In genomic region chrX:1877107-1877736, dm6 we compare ENCODE assay signal across 1 fruit fly cellular context.
TF ChIP-seq lines count a peak whose summit lies in the region.

TSS of gene CG14817 (minus strand) at chrX:1877270.
TSS of gene CG14805 (plus strand) at chrX:1877317.

TF ChIP-seq in whole organism, embryonic, 481 proteins besides CTCF, POLR2A, EP300 and RAD21 (continued from another document and continues in another):
- peak; percentile 38 for TF ChIP-seq dm (GFP tag; optimal IDR thresholded peaks at IDR 0.05; lab: Kevin White, UChicago)
- no peak for TF ChIP-seq Hr39 (optimal IDR thresholded peaks at IDR 0.05; lab: Kevin White, UChicago)
- peak; percentile 51 for TF ChIP-seq Nf-YB (GFP tag; optimal IDR thresholded peaks at IDR 0.05; lab: Kevin White, UChicago)
- TF ChIP-seq Deaf1 (tag; optimal IDR thresholded peaks at IDR 0.05; lab: Kevin White, UChicago), result peak; percentile 30
- TF ChIP-seq zfh1 (GFP tag; IDR thresholded peaks at IDR 0.05; lab: Robert Waterston, UW), result peak; percentile 51; the same call in 1 of the 3 replicates
- TF ChIP-seq CG15601 (tag; optimal IDR thresholded peaks at IDR 0.05; lab: Kevin White, UChicago), result peak; percentile 74
- TF ChIP-seq CG18011 (GFP tag; optimal IDR thresholded peaks at IDR 0.05; lab: Kevin White, UChicago), result peak; percentile 53
- peak; percentile 7 for TF ChIP-seq CG2120 (GFP tag; optimal IDR thresholded peaks at IDR 0.05; lab: Kevin White, UChicago)
- TF ChIP-seq Mad (GFP tag; optimal IDR thresholded peaks at IDR 0.05; lab: Kevin White, UChicago), result peak; percentile 43
- TF ChIP-seq CG8924 (tag; optimal IDR thresholded peaks at IDR 0.05; lab: Kevin White, UChicago), result peak; percentile 68
- TF ChIP-seq CG30403 (GFP tag; optimal IDR thresholded peaks at IDR 0.05; lab: Kevin White, UChicago), result peak; percentile 41
- TF ChIP-seq CG4328 (GFP tag; optimal IDR thresholded peaks at IDR 0.05; lab: Kevin White, UChicago), result peak; percentile 88
- TF ChIP-seq Hr78 (GFP tag; optimal IDR thresholded peaks at IDR 0.05; lab: Kevin White, UChicago), result peak in 1 of 2 experiments; percentile 96
- TF ChIP-seq CG32772 (GFP tag; IDR thresholded peaks at IDR 0.05; lab: Robert Waterston, UW), result no peak
- peak; percentile 37 for TF ChIP-seq zen (tag; optimal IDR thresholded peaks at IDR 0.05; lab: Kevin White, UChicago)
- TF ChIP-seq CG17912 (GFP tag; optimal IDR thresholded peaks at IDR 0.05; lab: Kevin White, UChicago), result peak; percentile 84
- peak; percentile 70 for TF ChIP-seq CG33557 (GFP tag; optimal IDR thresholded peaks at IDR 0.05; lab: Kevin White, UChicago)
- TF ChIP-seq CG10654 (GFP tag; optimal IDR thresholded peaks at IDR 0.05; lab: Kevin White, UChicago), result peak; percentile 23
- no peak for TF ChIP-seq Drgx (GFP tag; IDR thresholded peaks at IDR 0.05; lab: Robert Waterston, UW)
- peak; percentile 72 for TF ChIP-seq CG13775 (GFP tag; optimal IDR thresholded peaks at IDR 0.05; lab: Kevin White, UChicago)
- peak; percentile 48 for TF ChIP-seq ac (GFP tag; optimal IDR thresholded peaks at IDR 0.05; lab: Kevin White, UChicago)
- no peak for TF ChIP-seq Ravus (GFP tag; IDR thresholded peaks at IDR 0.05; lab: Robert Waterston, UW)
- 0 out of 2 replicates have a peak, but pooled peaks have one; percentile 25 for TF ChIP-seq Rx (GFP tag; IDR thresholded peaks at IDR 0.05; lab: Robert Waterston, UW)
- peak; percentile 15 for TF ChIP-seq disco-r (GFP tag; optimal IDR thresholded peaks at IDR 0.05; lab: Kevin White, UChicago)
- TF ChIP-seq Bgb (GFP tag; IDR thresholded peaks at IDR 0.05; lab: Robert Waterston, UW; ENCODE audit: partially characterized antibody), result peak; percentile 60; the same call in 1 of the 2 replicates
- peak; percentile 58 for TF ChIP-seq CG17328 (GFP tag; IDR thresholded peaks at IDR 0.05; lab: Robert Waterston, UW)
- peak; percentile 12 for TF ChIP-seq her (GFP tag; optimal IDR thresholded peaks at IDR 0.05; lab: Kevin White, UChicago)
- peak; percentile 31 for TF ChIP-seq ftz-f1 (GFP tag; optimal IDR thresholded peaks at IDR 0.05; lab: Kevin White, UChicago)
- no peak for TF ChIP-seq CG11093 (GFP tag; IDR thresholded peaks at IDR 0.05; lab: Robert Waterston, UW)
- TF ChIP-seq CkIIα-i1 (GFP tag; IDR thresholded peaks at IDR 0.05; lab: Robert Waterston, UW), result 0 out of 2 replicates have a peak, but pooled peaks have one; percentile 2
- no peak for TF ChIP-seq CG9609 (GFP tag; optimal IDR thresholded peaks at IDR 0.05; lab: Kevin White, UChicago)
- no peak for TF ChIP-seq zfh2 (GFP tag; optimal IDR thresholded peaks at IDR 0.05; lab: Kevin White, UChicago)
- no peak for TF ChIP-seq CG4424 (GFP tag; optimal IDR thresholded peaks at IDR 0.05; lab: Kevin White, UChicago)
- TF ChIP-seq tin (GFP tag; optimal IDR thresholded peaks at IDR 0.05; lab: Kevin White, UChicago), result peak; percentile 24
- TF ChIP-seq scrt (GFP tag; optimal IDR thresholded peaks at IDR 0.05; lab: Kevin White, UChicago), result peak; percentile 76
- peak; percentile 91 for TF ChIP-seq Ets65A (GFP tag; lab: Kevin White, UChicago)
- peak; percentile 58 for TF ChIP-seq Side (GFP tag; optimal IDR thresholded peaks at IDR 0.05; lab: Kevin White, UChicago)
- peak; percentile 76 for TF ChIP-seq CG12391 (tag; optimal IDR thresholded peaks at IDR 0.05; lab: Kevin White, UChicago)
- no peak for TF ChIP-seq br (optimal IDR thresholded peaks at IDR 0.05; lab: Kevin White, UChicago)
- no peak for TF ChIP-seq Lim3 (GFP tag; IDR thresholded peaks at IDR 0.05; lab: Robert Waterston, UW)
- 0 out of 2 replicates have a peak, but pooled peaks have one; percentile 49 for TF ChIP-seq sna (GFP tag; IDR thresholded peaks at IDR 0.05; lab: Robert Waterston, UW; ENCODE audit: partially characterized antibody)
- peak; percentile 65 for TF ChIP-seq nerfin-1 (tag; optimal IDR thresholded peaks at IDR 0.05; lab: Kevin White, UChicago)
- peak; percentile 94 for TF ChIP-seq CG7271 (tag; optimal IDR thresholded peaks at IDR 0.05; lab: Kevin White, UChicago)
- no peak for TF ChIP-seq Stat92E (GFP tag; optimal IDR thresholded peaks at IDR 0.05; lab: Kevin White, UChicago)
- no peak for TF ChIP-seq Dfd (GFP tag; optimal IDR thresholded peaks at IDR 0.05; lab: Kevin White, UChicago)
- peak; percentile 70 for TF ChIP-seq CG13287 (GFP tag; IDR thresholded peaks at IDR 0.05; lab: Robert Waterston, UW; ENCODE audit: partially characterized antibody)
- peak; percentile 87 for TF ChIP-seq MESR4 (GFP tag; optimal IDR thresholded peaks at IDR 0.05; lab: Kevin White, UChicago)
- peak; percentile 17; the same call in 1 of the 2 replicates for TF ChIP-seq lmd (GFP tag; IDR thresholded peaks at IDR 0.05; lab: Robert Waterston, UW)
- TF ChIP-seq ham (GFP tag; IDR thresholded peaks at IDR 0.05; lab: Robert Waterston, UW), result no peak
- 0 out of 3 replicates have a peak, but pooled peaks have one; percentile 29 for TF ChIP-seq so (GFP tag; IDR thresholded peaks at IDR 0.05; lab: Robert Waterston, UW)
- no peak for TF ChIP-seq ind (GFP tag; optimal IDR thresholded peaks at IDR 0.05; lab: Kevin White, UChicago)
- peak; percentile 85 for TF ChIP-seq sens (GFP tag; lab: Kevin White, UChicago)
- TF ChIP-seq CG2202 (tag; optimal IDR thresholded peaks at IDR 0.05; lab: Kevin White, UChicago), result peak; percentile 65
- no peak for TF ChIP-seq CG8478 (optimal IDR thresholded peaks at IDR 0.05; lab: Kevin White, UChicago)
- no peak for TF ChIP-seq CG6175 (GFP tag; IDR thresholded peaks at IDR 0.05; lab: Robert Waterston, UW)
- TF ChIP-seq CG17186 (GFP tag; optimal IDR thresholded peaks at IDR 0.05; lab: Kevin White, UChicago), result peak; percentile 50
- no peak for TF ChIP-seq nerfin-2 (GFP tag; IDR thresholded peaks at IDR 0.05; lab: Robert Waterston, UW; ENCODE audit: partially characterized antibody)
- TF ChIP-seq CG5245 (GFP tag; optimal IDR thresholded peaks at IDR 0.05; lab: Kevin White, UChicago), result no peak
- TF ChIP-seq CG6765 (GFP tag; optimal IDR thresholded peaks at IDR 0.05; lab: Kevin White, UChicago), result peak; percentile 93
- no peak for TF ChIP-seq odd (GFP tag; optimal IDR thresholded peaks at IDR 0.05; lab: Kevin White, UChicago)
- TF ChIP-seq CG9437 (GFP tag; optimal IDR thresholded peaks at IDR 0.05; lab: Kevin White, UChicago), result peak; percentile 86
- no peak for TF ChIP-seq CG9876 (GFP tag; optimal IDR thresholded peaks at IDR 0.05; lab: Kevin White, UChicago)
- TF ChIP-seq CG9215 (GFP tag; IDR thresholded peaks at IDR 0.05; lab: Robert Waterston, UW), result no peak
- peak; percentile 91 for TF ChIP-seq B-H2 (GFP tag; optimal IDR thresholded peaks at IDR 0.05; lab: Kevin White, UChicago)
- peak; percentile 68 for TF ChIP-seq Hand (GFP tag; optimal IDR thresholded peaks at IDR 0.05; lab: Kevin White, UChicago)
- TF ChIP-seq stwl (tag; optimal IDR thresholded peaks at IDR 0.05; lab: Kevin White, UChicago), result peak; percentile 46
- peak; percentile 64 for TF ChIP-seq sob (GFP tag; IDR thresholded peaks at IDR 0.05; lab: Robert Waterston, UW)
- no peak for TF ChIP-seq CG4282 (GFP tag; optimal IDR thresholded peaks at IDR 0.05; lab: Kevin White, UChicago)
- TF ChIP-seq nom (GFP tag; optimal IDR thresholded peaks at IDR 0.05; lab: Kevin White, UChicago), result peak; percentile 90
- TF ChIP-seq Jarid2 (GFP tag; optimal IDR thresholded peaks at IDR 0.05; lab: Kevin White, UChicago), result no peak
- no peak for TF ChIP-seq oc (tag; optimal IDR thresholded peaks at IDR 0.05; lab: Kevin White, UChicago)
- peak; percentile 68 for TF ChIP-seq gfzf (GFP tag; optimal IDR thresholded peaks at IDR 0.05; lab: Kevin White, UChicago)
- peak; percentile 91 for TF ChIP-seq ci (GFP tag; IDR thresholded peaks at IDR 0.05; lab: Robert Waterston, UW)
- no peak for TF ChIP-seq Tbp (GFP tag; optimal IDR thresholded peaks at IDR 0.05; lab: Kevin White, UChicago)
- peak; percentile 90 for TF ChIP-seq CrebB (tag; optimal IDR thresholded peaks at IDR 0.05; lab: Kevin White, UChicago)
- TF ChIP-seq bab2 (GFP tag; optimal IDR thresholded peaks at IDR 0.05; lab: Kevin White, UChicago), result no peak
- peak; percentile 77 for TF ChIP-seq CG10267 (tag; optimal IDR thresholded peaks at IDR 0.05; lab: Kevin White, UChicago)
- peak; percentile 41; the same call in 1 of the 3 replicates for TF ChIP-seq sr (GFP tag; IDR thresholded peaks at IDR 0.05; lab: Robert Waterston, UW)
- TF ChIP-seq pfk (GFP tag; optimal IDR thresholded peaks at IDR 0.05; lab: Kevin White, UChicago), result peak; percentile 74
- TF ChIP-seq lilli (GFP tag; optimal IDR thresholded peaks at IDR 0.05; lab: Kevin White, UChicago), result no peak
- peak; percentile 89 for TF ChIP-seq CG3281 (GFP tag; optimal IDR thresholded peaks at IDR 0.05; lab: Kevin White, UChicago)
- TF ChIP-seq fd64A (GFP tag; optimal IDR thresholded peaks at IDR 0.05; lab: Kevin White, UChicago), result peak; percentile 73
- TF ChIP-seq Poxn (GFP tag; IDR thresholded peaks at IDR 0.05; lab: Robert Waterston, UW), result no peak
- 0 out of 3 replicates have a peak, but pooled peaks have one; percentile 22 for TF ChIP-seq Optix (GFP tag; IDR thresholded peaks at IDR 0.05; lab: Robert Waterston, UW)
- no peak for TF ChIP-seq ERR (GFP tag; optimal IDR thresholded peaks at IDR 0.05; lab: Kevin White, UChicago)
- peak; percentile 69 for TF ChIP-seq phol (tag; optimal IDR thresholded peaks at IDR 0.05; lab: Kevin White, UChicago)
- peak; percentile 53 for TF ChIP-seq fd3F (GFP tag; optimal IDR thresholded peaks at IDR 0.05; lab: Kevin White, UChicago)
- TF ChIP-seq Scr (GFP tag; IDR thresholded peaks at IDR 0.05; lab: Robert Waterston, UW; ENCODE audit: partially characterized antibody), result peak; percentile 56
- peak; percentile 84 for TF ChIP-seq HHEX (GFP tag; optimal IDR thresholded peaks at IDR 0.05; lab: Kevin White, UChicago)
- TF ChIP-seq CG31365 (tag; optimal IDR thresholded peaks at IDR 0.05; lab: Kevin White, UChicago), result peak; percentile 76
- TF ChIP-seq z (GFP tag; IDR thresholded peaks at IDR 0.05; lab: Robert Waterston, UW), result no peak
- TF ChIP-seq Xrp1 (GFP tag; IDR thresholded peaks at IDR 0.05; lab: Robert Waterston, UW), result 0 out of 2 replicates have a peak, but pooled peaks have one; percentile 9
- no peak for TF ChIP-seq CG3407 (GFP tag; optimal IDR thresholded peaks at IDR 0.05; lab: Kevin White, UChicago)
- no peak for TF ChIP-seq zen2 (GFP tag; IDR thresholded peaks at IDR 0.05; lab: Robert Waterston, UW; ENCODE audit: partially characterized antibody)
- TF ChIP-seq CG1792 (GFP tag; optimal IDR thresholded peaks at IDR 0.05; lab: Kevin White, UChicago), result no peak
- TF ChIP-seq CG11723 (GFP tag; optimal IDR thresholded peaks at IDR 0.05; lab: Kevin White, UChicago), result peak; percentile 62
- TF ChIP-seq CG17829 (tag; optimal IDR thresholded peaks at IDR 0.05; lab: Kevin White, UChicago), result peak; percentile 66
- no peak for TF ChIP-seq klu (GFP tag; IDR thresholded peaks at IDR 0.05; lab: Robert Waterston, UW)
- TF ChIP-seq Myb (GFP tag; optimal IDR thresholded peaks at IDR 0.05; lab: Kevin White, UChicago), result no peak
- TF ChIP-seq Dp (GFP tag; optimal IDR thresholded peaks at IDR 0.05; lab: Kevin White, UChicago), result peak; percentile 27
- TF ChIP-seq knrl (GFP tag; IDR thresholded peaks at IDR 0.05; lab: Robert Waterston, UW; ENCODE audit: partially characterized antibody), result 0 out of 3 replicates have a peak, but pooled peaks have one; percentile 27
- TF ChIP-seq CG17359 (tag; optimal IDR thresholded peaks at IDR 0.05; lab: Kevin White, UChicago), result peak; percentile 73
- TF ChIP-seq salm (tag; optimal IDR thresholded peaks at IDR 0.05; lab: Kevin White, UChicago), result peak; percentile 70
- TF ChIP-seq Sox102F (GFP tag; optimal IDR thresholded peaks at IDR 0.05; lab: Kevin White, UChicago), result no peak
- no peak for TF ChIP-seq CG4730 (GFP tag; IDR thresholded peaks at IDR 0.05; lab: Robert Waterston, UW)
- TF ChIP-seq ttk (GFP tag; IDR thresholded peaks at IDR 0.05; lab: Robert Waterston, UW), result no peak
- TF ChIP-seq dpn (GFP tag; optimal IDR thresholded peaks at IDR 0.05; lab: Kevin White, UChicago), result peak; percentile 11 to 26
- TF ChIP-seq CG9817 (tag; optimal IDR thresholded peaks at IDR 0.05; lab: Kevin White, UChicago), result peak; percentile 54
- TF ChIP-seq Spps (tag; optimal IDR thresholded peaks at IDR 0.05; lab: Kevin White, UChicago), result peak; percentile 56
- no peak for TF ChIP-seq hkb (optimal IDR thresholded peaks at IDR 0.05; lab: Kevin White, UChicago)
- peak; percentile 59; the same call in 1 of the 2 replicates for TF ChIP-seq hkb (GFP tag; IDR thresholded peaks at IDR 0.05; lab: Robert Waterston, UW)
- peak; percentile 59; the same call in 2 of the 3 replicates for TF ChIP-seq CG14050 (GFP tag; IDR thresholded peaks at IDR 0.05; lab: Robert Waterston, UW)
- TF ChIP-seq CG17361 (GFP tag; IDR thresholded peaks at IDR 0.05; lab: Robert Waterston, UW), result peak; percentile 67; the same call in 2 of the 3 replicates
- TF ChIP-seq ranshi (GFP tag; IDR thresholded peaks at IDR 0.05; lab: Robert Waterston, UW), result peak; percentile 19; the same call in 1 of the 2 replicates
- no peak for TF ChIP-seq Sin3A (optimal IDR thresholded peaks at IDR 0.05; lab: Kevin White, UChicago)
- TF ChIP-seq fu2 (GFP tag; optimal IDR thresholded peaks at IDR 0.05; lab: Kevin White, UChicago), result peak; percentile 13
- peak; percentile 20 for TF ChIP-seq ewg (GFP tag; optimal IDR thresholded peaks at IDR 0.05; lab: Kevin White, UChicago)
- TF ChIP-seq da (GFP tag; optimal IDR thresholded peaks at IDR 0.05; lab: Kevin White, UChicago), result no peak
- peak; percentile 40 for TF ChIP-seq CG30020 (tag; optimal IDR thresholded peaks at IDR 0.05; lab: Kevin White, UChicago)
- TF ChIP-seq ash1 (GFP tag; optimal IDR thresholded peaks at IDR 0.05; lab: Kevin White, UChicago), result peak; percentile 85
- TF ChIP-seq HLH4C (GFP tag; IDR thresholded peaks at IDR 0.05; lab: Robert Waterston, UW; ENCODE audit: partially characterized antibody), result peak; percentile 45; the same call in 2 of the 3 replicates
- TF ChIP-seq CG42726 (GFP tag; IDR thresholded peaks at IDR 0.05; lab: Robert Waterston, UW; ENCODE audit: partially characterized antibody), result no peak
- TF ChIP-seq CG15269 (tag; optimal IDR thresholded peaks at IDR 0.05; lab: Kevin White, UChicago), result peak; percentile 69
- TF ChIP-seq CG11560 (tag; IDR thresholded peaks at IDR 0.05; lab: Robert Waterston, UW), result no peak
- TF ChIP-seq prd (optimal IDR thresholded peaks at IDR 0.05; lab: Kevin White, UChicago), result no peak
- TF ChIP-seq prd (GFP tag; IDR thresholded peaks at IDR 0.05; lab: Robert Waterston, UW), result no peak
- TF ChIP-seq sim (GFP tag; IDR thresholded peaks at IDR 0.05; lab: Robert Waterston, UW), result peak; percentile 23; the same call in 1 of the 2 replicates
- TF ChIP-seq CG8944 (GFP tag; optimal IDR thresholded peaks at IDR 0.05; lab: Kevin White, UChicago), result no peak
- peak; percentile 94 for TF ChIP-seq CG34376 (GFP tag; optimal IDR thresholded peaks at IDR 0.05; lab: Kevin White, UChicago)
- no peak for TF ChIP-seq ro (GFP tag; IDR thresholded peaks at IDR 0.05; lab: Robert Waterston, UW)
